Worm (Caenorhabditis elegans): Measurements from ENCODE around the gene Y81G3A.4.

The Y81G3A.4 gene

ce11 chrII:13066777-13067290 is 24.4 kb upstream of the Y81G3A.4 start (continued):
- 0 out of 2 replicates have a peak, but pooled peaks have one; percentile 9 for TF ChIP-seq lin-29 (GFP tag; IDR thresholded peaks at IDR 0.05)

DNA sequence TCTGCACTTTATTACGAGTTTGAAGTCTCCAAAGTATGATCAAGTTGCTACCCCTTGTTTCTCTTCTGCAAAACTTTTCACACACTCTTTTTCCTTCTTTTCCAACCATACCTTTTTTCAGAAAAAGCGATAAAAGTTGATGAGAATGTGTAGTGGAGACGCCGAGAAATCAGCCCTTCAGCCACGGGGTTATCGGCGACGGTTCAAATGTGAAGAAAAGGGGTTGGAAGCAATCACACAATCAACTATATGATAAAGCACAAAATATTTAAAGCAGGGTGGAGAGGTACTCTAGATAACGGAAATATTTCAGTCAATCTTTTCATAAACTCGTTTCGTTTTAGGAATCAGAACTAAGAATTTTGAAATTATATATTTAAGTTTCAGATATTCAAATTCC is 18.1 kb upstream of the Y81G3A.4 start, which contains the start of gene F42G4.5:
TSS of gene F42G4.5 (plus strand) at position 379 of the 400 bp plus-strand sequence.
- TF ChIP-seq fos-1 (tag; optimal IDR thresholded peaks at IDR 0.05) (no peak), mes-2 (tag; optimal IDR thresholded peaks at IDR 0.05; ENCODE audit: poor library complexity, severe bottlenecking) (no peak), ces-1 (GFP tag; optimal IDR thresholded peaks at IDR 0.05) (no peak), hlh-30 (tag; optimal IDR thresholded peaks at IDR 0.05; ENCODE audit: insufficient read depth) (peak; percentile 50), lin-29 (GFP tag; IDR thresholded peaks at IDR 0.05) (no peak), egl-43 (GFP tag; IDR thresholded peaks at IDR 0.05) (no peak), mdl-1 (tag; optimal IDR thresholded peaks at IDR 0.05) (peak in 1 of 2 experiments; percentile 17), spr-3 (GFP tag; optimal IDR thresholded peaks at IDR 0.05) (no peak), php-3 (GFP tag; IDR thresholded peaks at IDR 0.05) (peak; percentile 51; the same call in 1 of the 2 replicates), mxl-3 (GFP tag; optimal IDR thresholded peaks at IDR 0.05) (peak; percentile 27), nhr-41 (GFP tag; IDR thresholded peaks at IDR 0.05) (peak; percentile 98), daf-16 (GFP tag; optimal IDR thresholded peaks at IDR 0.05) (no peak), daf-16 (tag; optimal IDR thresholded peaks at IDR 0.05) (peak; percentile 81), duxl-1 (tag; optimal IDR thresholded peaks at IDR 0.05; ENCODE audit: poor library complexity) (no peak), dve-1 (tag; optimal IDR thresholded peaks at IDR 0.05; ENCODE audit: insufficient read depth) (peak; percentile 69), pqm-1 (tag; optimal IDR thresholded peaks at IDR 0.05) (peak; percentile 97), lin-1 (GFP tag; IDR thresholded peaks at IDR 0.05) (no peak), daf-8 (GFP tag; IDR thresholded peaks at IDR 0.05) (no peak), dmd-6 (GFP tag; IDR thresholded peaks at IDR 0.05) (peak; percentile 68), hlh-11 (tag; optimal IDR thresholded peaks at IDR 0.05) (peak; percentile 88), nhr-48 (tag; optimal IDR thresholded peaks at IDR 0.05) (peak; percentile 30), nhr-28 (tag; optimal IDR thresholded peaks at IDR 0.05) (peak; percentile 94), dpl-1 (GFP tag; optimal IDR thresholded peaks at IDR 0.05) (no peak), nhr-77 (tag; optimal IDR thresholded peaks at IDR 0.05) (peak; percentile 45), lim-7 (GFP tag; IDR thresholded peaks at IDR 0.05) (no peak)

- no peak for TF ChIP-seq ceh-20 (GFP tag; IDR thresholded peaks at IDR 0.05)
- TF ChIP-seq tag-97 (GFP tag; IDR thresholded peaks at IDR 0.05), result no peak
- no peak for TF ChIP-seq lin-38 (GFP tag; IDR thresholded peaks at IDR 0.05)
- TF ChIP-seq aha-1 (tag), result peak; percentile 79
- no peak for TF ChIP-seq lin-29 (GFP tag; IDR thresholded peaks at IDR 0.05)
- TF ChIP-seq unc-62 (GFP tag; optimal IDR thresholded peaks at IDR 0.05 in 1 of 2), result no peak
- no peak for TF ChIP-seq unc-62 (tag; optimal IDR thresholded peaks at IDR 0.05)
- TF ChIP-seq fos-1 (tag; optimal IDR thresholded peaks at IDR 0.05), result no peak
These were observed 17.5 kb upstream of the Y81G3A.4 start for ce11 chrII:13073742-13074141.

- TF ChIP-seq F49E8.2 (tag; optimal IDR thresholded peaks at IDR 0.05; ENCODE audit: borderline replicate concordance) (no peak), mdt-29 (GFP tag; IDR thresholded peaks at IDR 0.05) (no peak), cey-2 (tag; optimal IDR thresholded peaks at IDR 0.05; ENCODE audit: borderline replicate concordance, insufficient read depth) (no peak), nhr-28 (tag; optimal IDR thresholded peaks at IDR 0.05) (peak; percentile 66), ztf-7 (tag; optimal IDR thresholded peaks at IDR 0.05) (no peak), lin-39 (tag; optimal IDR thresholded peaks at IDR 0.05) (no peak), mdl-1 (tag; optimal IDR thresholded peaks at IDR 0.05) (peak in 1 of 2 experiments; percentile 18), ceh-32 (tag; optimal IDR thresholded peaks at IDR 0.05; ENCODE audit: poor library complexity) (no peak), zfp-3 (GFP tag; conservative IDR thresholded peaks at IDR 0.05) (0 out of 2 replicates have a peak, but pooled peaks have one; percentile 52), nhr-77 (tag; optimal IDR thresholded peaks at IDR 0.05) (peak; percentile 47), ceh-20 (GFP tag; IDR thresholded peaks at IDR 0.05) (0 out of 2 replicates have a peak, but pooled peaks have one; percentile 39), Y105C5A.15 (GFP tag; IDR thresholded peaks at IDR 0.05) (no peak), gei-8 (GFP tag; optimal IDR thresholded peaks at IDR 0.05) (no peak), snpc-4 (tag; optimal IDR thresholded peaks at IDR 0.05) (no peak), hmg-1.1 (GFP tag; IDR thresholded peaks at IDR 0.05) (no peak), daf-16 (GFP tag; optimal IDR thresholded peaks at IDR 0.05) (no peak), daf-16 (tag; optimal IDR thresholded peaks at IDR 0.05) (peak; percentile 92), aha-1 (tag) (no peak), nhr-41 (GFP tag; IDR thresholded peaks at IDR 0.05) (no peak), F37D6.2 (tag; optimal IDR thresholded peaks at IDR 0.05) (no peak), T20F7.1 (GFP tag; optimal IDR thresholded peaks at IDR 0.05) (peak; percentile 43), pqm-1 (tag; optimal IDR thresholded peaks at IDR 0.05) (peak; percentile 48)
These were observed 14.8 kb upstream of the Y81G3A.4 start for ce11 chrII:13076301-13076916.

All from whole organism, L4 larva.